Worm (Caenorhabditis elegans): ENCODE data around the gene irld-56.

DNA sequence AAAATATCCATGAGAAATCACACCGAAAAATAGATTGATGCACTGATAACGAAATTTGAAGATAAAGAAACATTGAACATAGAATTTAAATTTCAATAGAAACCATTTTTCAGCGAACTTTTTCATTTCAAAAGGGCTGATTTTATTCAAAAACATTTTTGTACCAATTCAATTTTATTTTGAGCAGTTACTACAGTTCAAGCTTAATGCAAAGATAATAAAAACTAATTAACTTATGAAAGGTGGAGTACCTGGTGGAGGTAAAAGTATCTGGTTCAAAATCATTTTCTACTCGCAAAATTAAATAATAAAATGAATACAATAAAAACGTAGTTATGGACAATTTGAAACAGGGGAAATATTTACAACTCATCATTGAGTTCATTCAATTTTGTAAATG is 35.7 kb downstream of the irld-56 start, which contains the start of gene tor-2:
- TF ChIP-seq mab-5 (tag; optimal IDR thresholded peaks at IDR 0.05), result no peak
- no peak for TF ChIP-seq lin-39 (tag; optimal IDR thresholded peaks at IDR 0.05)
- no peak for TF ChIP-seq unc-39 (tag; optimal IDR thresholded peaks at IDR 0.05)
- TF ChIP-seq sma-3 (GFP tag; optimal IDR thresholded peaks at IDR 0.05), result no peak
- TF ChIP-seq unc-62 (GFP tag; optimal IDR thresholded peaks at IDR 0.05), result no peak
- no peak for TF ChIP-seq nhr-6 (tag; optimal IDR thresholded peaks at IDR 0.05)
- TF ChIP-seq mdl-1 (tag; optimal IDR thresholded peaks at IDR 0.05), result no peak
- no peak for TF ChIP-seq nhr-12 (tag; optimal IDR thresholded peaks at IDR 0.05)
- no peak for TF ChIP-seq elt-1 (tag; optimal IDR thresholded peaks at IDR 0.05)
